Worm (Caenorhabditis elegans): ENCODE measurements around the gene T28D9.1.

Gene T28D9.1

ce11 chrII:6453341-6453806, 38.8 kb upstream of the T28D9.1 start, which contains the start of gene atg-16.2 (continued):
- TF ChIP-seq ztf-22 (GFP tag; optimal IDR thresholded peaks at IDR 0.05) (no peak), zim-3 (tag; optimal IDR thresholded peaks at IDR 0.05) (no peak), F55B11.4 (tag; optimal IDR thresholded peaks at IDR 0.05; ENCODE audit: borderline replicate concordance, insufficient read depth) (no peak), C06A6.2 (GFP tag; conservative IDR thresholded peaks at IDR 0.05) (no peak), mel-28 (tag; optimal IDR thresholded peaks at IDR 0.05; ENCODE audit: borderline replicate concordance) (no peak), atf-7 (tag; optimal IDR thresholded peaks at IDR 0.05) (no peak), rcor-1 (GFP tag; IDR thresholded peaks at IDR 0.05) (0 out of 2 replicates have a peak, but pooled peaks have one; percentile 23), hmg-1.2 (GFP tag; IDR thresholded peaks at IDR 0.05) (peak; percentile 19; the same call in 1 of the 2 replicates), egrh-3 (GFP tag; IDR thresholded peaks at IDR 0.05) (no peak), ztf-18 (tag; optimal IDR thresholded peaks at IDR 0.05) (peak; percentile 90)

DNA sequence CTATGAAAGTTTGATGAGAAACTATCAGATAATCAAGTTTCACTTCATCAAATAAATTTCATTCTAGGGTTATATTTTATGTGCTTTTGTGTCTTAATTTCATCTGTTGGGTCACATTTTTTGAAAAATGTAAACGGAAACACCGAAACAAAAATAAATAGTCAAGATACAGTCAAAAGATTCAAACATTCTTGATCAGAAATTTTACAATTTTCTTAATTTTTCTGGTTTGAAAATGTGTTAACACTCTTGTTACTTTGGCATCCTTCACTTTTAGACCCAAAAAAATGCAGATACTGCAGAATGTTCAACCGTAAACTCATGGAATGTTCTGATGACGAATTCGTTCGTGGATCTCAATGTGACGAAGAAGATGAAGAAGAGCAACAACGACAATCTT, 37.5 kb upstream of the T28D9.1 start, which contains the start of gene aptf-1:
Gene aptf-1 (plus strand): TSS at position 301 of the 400 bp plus-strand sequence.
- no peak for TF ChIP-seq Y56A3A.18 (GFP tag; IDR thresholded peaks at IDR 0.05)
- no peak for TF ChIP-seq lin-35 (GFP tag; optimal IDR thresholded peaks at IDR 0.05)
- no peak for TF ChIP-seq nhr-80 (tag; optimal IDR thresholded peaks at IDR 0.05)
- TF ChIP-seq F55B11.4 (tag; optimal IDR thresholded peaks at IDR 0.05; ENCODE audit: borderline replicate concordance, insufficient read depth) = no peak
- no peak for TF ChIP-seq rpc-1 (optimal IDR thresholded peaks at IDR 0.05)
- no peak for TF ChIP-seq rpc-1 (tag; optimal IDR thresholded peaks at IDR 0.05)
- TF ChIP-seq madf-8 (GFP tag; conservative IDR thresholded peaks at IDR 0.05) = no peak
- no peak for TF ChIP-seq cebp-2 (GFP tag; IDR thresholded peaks at IDR 0.05)
- TF ChIP-seq T26A5.8 (tag; optimal IDR thresholded peaks at IDR 0.05) = no peak
- TF ChIP-seq chd-7 (tag; optimal IDR thresholded peaks at IDR 0.05) = no peak
- no peak for TF ChIP-seq dpff-1 (tag; optimal IDR thresholded peaks at IDR 0.05)
- TF ChIP-seq die-1 (tag; optimal IDR thresholded peaks at IDR 0.05) = no peak
- TF ChIP-seq hlh-26 (GFP tag; conservative IDR thresholded peaks at IDR 0.05) = no peak

ce11 chrII:6469340-6469739, 22.9 kb upstream of the T28D9.1 start:
- TF ChIP-seq ztf-22 (GFP tag; optimal IDR thresholded peaks at IDR 0.05) (no peak), nhr-80 (tag; optimal IDR thresholded peaks at IDR 0.05) (peak; percentile 71)

ce11 chrII:6470985-6471384, 21.2 kb upstream of the T28D9.1 start, which contains the start of gene dgk-5:
Gene dgk-5 (minus strand): TSS chrII:6471085.
- TF ChIP-seq dox-1 (GFP tag; IDR thresholded peaks at IDR 0.05) (no peak), rec-8 (tag; optimal IDR thresholded peaks at IDR 0.05) (no peak), nfya-1 (tag; optimal IDR thresholded peaks at IDR 0.05; ENCODE audit: borderline replicate concordance, insufficient read depth) (no peak), pha-4 (tag; optimal IDR thresholded peaks at IDR 0.05) (no peak), sptf-2 (GFP tag; optimal IDR thresholded peaks at IDR 0.05) (no peak), nfya-2 (GFP tag; IDR thresholded peaks at IDR 0.05) (no peak), ztf-6 (GFP tag; IDR thresholded peaks at IDR 0.05) (no peak), nhr-90 (tag; optimal IDR thresholded peaks at IDR 0.05) (no peak), mes-4 (tag; optimal IDR thresholded peaks at IDR 0.05) (no peak), egl-18 (GFP tag; IDR thresholded peaks at IDR 0.05) (no peak), unc-62 (GFP tag; optimal IDR thresholded peaks at IDR 0.05) (no peak), lir-1 (GFP tag; conservative IDR thresholded peaks at IDR 0.05) (no peak), attf-3 (GFP tag; conservative IDR thresholded peaks at IDR 0.05) (no peak), dpff-1 (tag; optimal IDR thresholded peaks at IDR 0.05) (no peak), F55B11.4 (tag; optimal IDR thresholded peaks at IDR 0.05; ENCODE audit: borderline replicate concordance, insufficient read depth) (no peak), D2030.7 (GFP tag; IDR thresholded peaks at IDR 0.05) (no peak), snpc-3.4 (tag; optimal IDR thresholded peaks at IDR 0.05) (no peak), nhr-27 (tag; optimal IDR thresholded peaks at IDR 0.05) (no peak), atf-7 (tag; optimal IDR thresholded peaks at IDR 0.05) (no peak)

Measured in whole organism, young adult.